Fruit fly (Drosophila melanogaster): ENCODE results near the gene vrs.

- no peak for TF ChIP-seq CG4360 (GFP tag; IDR thresholded peaks at IDR 0.05)
- no peak for TF ChIP-seq CG18764 (GFP tag; optimal IDR thresholded peaks at IDR 0.05)
- no peak for TF ChIP-seq Dip2 (GFP tag; IDR thresholded peaks at IDR 0.05)
- no peak for TF ChIP-seq CG31388 (GFP tag; optimal IDR thresholded peaks at IDR 0.05)
- peak; percentile 83 for TF ChIP-seq BEAF-32 (GFP tag; optimal IDR thresholded peaks at IDR 0.05)
- no peak for TF ChIP-seq CG16779 (GFP tag; IDR thresholded peaks at IDR 0.05)
- TF ChIP-seq CG31441 (GFP tag; IDR thresholded peaks at IDR 0.05) = no peak
- TF ChIP-seq Asciz (GFP tag; optimal IDR thresholded peaks at IDR 0.05) = no peak
- TF ChIP-seq CTCF (GFP tag; optimal IDR thresholded peaks at IDR 0.05) = no peak
Measured at dm6 chr3R:12456370-12456940, 9.0 kb downstream of the vrs start, which contains the start of gene trus.
